Worm (Caenorhabditis elegans) whole organism, L1 larva: ENCODE results near the gene lips-15.

Experiments
- C04F5.9 ChIP-seq: sonication (generic microtip); optimal IDR thresholded peaks from 2 replicates; lab custom pipeline; 2016; ENCODE audit warnings: missing genetic modification characterization, missing compliant biosample characterization
- aha-1 ChIP-seq: fragments of 150-350 bp; optimal IDR thresholded peaks from 2 replicates; lab custom pipeline; 2014; ENCODE audit warnings: missing biosample characterization, missing genetic modification characterization
- ceh-63 ChIP-seq: fragments of 200-800 bp; sonication (Bioruptor generic); optimal IDR thresholded peaks from 2 replicates; lab custom pipeline; 2018; ENCODE audit warnings: mild to moderate bottlenecking, missing genetic modification characterization, missing compliant biosample characterization
- ceh-8 ChIP-seq: fragments of 200-800 bp; sonication (Bioruptor generic); optimal IDR thresholded peaks from 2 replicates; lab custom pipeline; 2018; ENCODE audit warnings: mild to moderate bottlenecking, missing genetic modification characterization, moderate library complexity, missing compliant biosample characterization
- ceh-90 ChIP-seq: sonication (generic microtip); optimal IDR thresholded peaks from 2 replicates; lab custom pipeline; 2016; ENCODE audit warnings: missing genetic modification characterization, missing compliant biosample characterization
- ces-1 ChIP-seq: fragments of 150-350 bp; optimal IDR thresholded peaks from 2 replicates; lab custom pipeline; 2014; ENCODE audit warnings: missing biosample characterization, missing genetic modification reagents, missing genetic modification characterization
- efl-1 ChIP-seq, 4 experiments: fragments of 150-350 bp; optimal IDR thresholded peaks in 3 of 4; peaks in 1 of 4; 1 replicate in 1 of 4; 2 replicates in 3 of 4; lab custom pipeline; 2014; ENCODE audit warnings: missing biosample characterization in 2 of 4, missing genetic modification characterization in 2 of 4, missing genetic modification reagents in 2 of 4
- elt-3 ChIP-seq, 6 experiments: fragments of 150-350 bp in 1 of 6; sonication (generic microtip); optimal IDR thresholded peaks; 2 replicates each; lab custom pipeline; 2017 to 2018; ENCODE audit warnings: missing biosample characterization in 6 of 6, missing genetic modification characterization in 6 of 6, inconsistent platforms in 1 of 6
- fkh-10 ChIP-seq: sonication (generic microtip); optimal IDR thresholded peaks from 2 replicates; lab custom pipeline; 2017; ENCODE audit warnings: missing biosample characterization, missing genetic modification reagents, missing genetic modification characterization
- fkh-8 ChIP-seq: sonication (generic microtip); optimal IDR thresholded peaks from 2 replicates; lab custom pipeline; 2016; ENCODE audit warnings: mild to moderate bottlenecking, missing genetic modification characterization, missing compliant biosample characterization
- grh-1 ChIP-seq: fragments of 200-800 bp; sonication (Bioruptor generic); IDR thresholded peaks from 2 replicates; pipeline ENCODE4 v1.3.6; 2022; ENCODE audit warnings: missing genetic modification reagents, missing genetic modification characterization, missing compliant biosample characterization
- hlh-17 ChIP-seq: fragments of 200-800 bp; sonication (Bioruptor generic); optimal IDR thresholded peaks from 2 replicates; lab custom pipeline; 2018; ENCODE audit warnings: missing genetic modification characterization, mild to moderate bottlenecking, missing compliant biosample characterization, moderate library complexity, borderline replicate concordance
- hpl-2 ChIP-seq: fragments of 150-350 bp; optimal IDR thresholded peaks from 2 replicates; lab custom pipeline; 2014; ENCODE audit warnings: missing biosample characterization, missing genetic modification reagents, missing genetic modification characterization
- irx-1 ChIP-seq: sonication (generic microtip); optimal IDR thresholded peaks from 2 replicates; lab custom pipeline; 2016; ENCODE audit warnings: missing genetic modification characterization, missing compliant biosample characterization
- jun-1 ChIP-seq: fragments of 150-350 bp; optimal IDR thresholded peaks from 2 replicates; lab custom pipeline; 2014; ENCODE audit warnings: missing biosample characterization, missing genetic modification reagents, missing genetic modification characterization
- lin-13 ChIP-seq: fragments of 150-350 bp; optimal IDR thresholded peaks from 2 replicates; lab custom pipeline; 2014; ENCODE audit warnings: missing biosample characterization, missing genetic modification reagents, missing genetic modification characterization
- lin-14 ChIP-seq: fragments of 200-800 bp; sonication (Bioruptor generic); optimal IDR thresholded peaks from 2 replicates; lab custom pipeline; 2018; ENCODE audit warnings: mild to moderate bottlenecking, missing genetic modification characterization, moderate library complexity, missing compliant biosample characterization
- lin-35 ChIP-seq, 2 experiments: fragments of 150-350 bp; optimal IDR thresholded peaks; 2 replicates each; lab custom pipeline; 2014; ENCODE audit warnings: missing biosample characterization in 2 of 2, missing genetic modification characterization in 2 of 2, missing genetic modification reagents in 2 of 2
- lir-3 ChIP-seq: sonication (generic microtip); optimal IDR thresholded peaks from 2 replicates; lab custom pipeline; 2016; ENCODE audit warnings: mild to moderate bottlenecking, missing genetic modification characterization, moderate library complexity, missing compliant biosample characterization; ENCODE audit not compliant: poor library complexity
- mep-1 ChIP-seq: fragments of 150-350 bp; optimal IDR thresholded peaks from 2 replicates; lab custom pipeline; 2014; ENCODE audit warnings: missing biosample characterization, missing genetic modification characterization
- nhr-12 ChIP-seq: sonication (generic microtip); optimal IDR thresholded peaks from 2 replicates; lab custom pipeline; 2017; ENCODE audit warnings: missing biosample characterization, missing genetic modification characterization
- nhr-19 ChIP-seq: fragments of 200-800 bp; sonication (Bioruptor generic); conservative IDR thresholded peaks from 2 replicates; pipeline ENCODE4 v1.3.6; 2022; ENCODE audit warnings: missing genetic modification characterization, missing compliant biosample characterization
- nhr-237 ChIP-seq: fragments of 150-350 bp; optimal IDR thresholded peaks from 2 replicates; lab custom pipeline; 2014; ENCODE audit warnings: missing biosample characterization, missing genetic modification characterization
- nhr-28 ChIP-seq: fragments of 150-350 bp; optimal IDR thresholded peaks from 2 replicates; lab custom pipeline; 2014; ENCODE audit warnings: missing biosample characterization, missing genetic modification characterization
- nhr-71 ChIP-seq: sonication (generic microtip); optimal IDR thresholded peaks from 2 replicates; lab custom pipeline; 2016; ENCODE audit warnings: mild to moderate bottlenecking, missing genetic modification characterization, moderate library complexity, missing compliant biosample characterization
- nhr-77 ChIP-seq: fragments of 150-350 bp; optimal IDR thresholded peaks from 2 replicates; lab custom pipeline; 2014; ENCODE audit warnings: missing biosample characterization, missing genetic modification characterization
- nhr-85 ChIP-seq: sonication (generic microtip); peaks from one replicate; lab custom pipeline; 2016; ENCODE audit warnings: missing genetic modification characterization, inconsistent platforms, missing compliant biosample characterization
- pax-3 ChIP-seq: fragments of 200-800 bp; sonication (Bioruptor generic); optimal IDR thresholded peaks from 2 replicates; lab custom pipeline; 2018; ENCODE audit warnings: mild to moderate bottlenecking, missing genetic modification characterization, moderate library complexity, missing compliant biosample characterization
- rnt-1 ChIP-seq: sonication (generic microtip); optimal IDR thresholded peaks from 2 replicates; lab custom pipeline; 2016; ENCODE audit warnings: mild to moderate bottlenecking, missing genetic modification characterization, moderate library complexity, missing compliant biosample characterization
- snpc-4 ChIP-seq: fragments of 150-350 bp; optimal IDR thresholded peaks from 2 replicates; lab custom pipeline; 2014; ENCODE audit warnings: missing biosample characterization, missing genetic modification characterization
- sox-4 ChIP-seq: sonication (generic microtip); optimal IDR thresholded peaks from 2 replicates; lab custom pipeline; 2016; ENCODE audit warnings: missing genetic modification characterization, missing compliant biosample characterization
- sup-37 ChIP-seq: fragments of 200-800 bp; sonication (Bioruptor generic); optimal IDR thresholded peaks from 2 replicates; lab custom pipeline; 2018; ENCODE audit warnings: mild to moderate bottlenecking, missing genetic modification characterization, missing compliant biosample characterization
- swsn-7 ChIP-seq: sonication (generic microtip); optimal IDR thresholded peaks from 2 replicates; lab custom pipeline; 2016; ENCODE audit warnings: missing genetic modification characterization, missing compliant biosample characterization
- unc-62 ChIP-seq: fragments of 150-350 bp; optimal IDR thresholded peaks from 2 replicates; lab custom pipeline; 2014; ENCODE audit warnings: missing biosample characterization, missing genetic modification reagents, missing genetic modification characterization
- vab-15 ChIP-seq: sonication (generic microtip); optimal IDR thresholded peaks from 2 replicates; lab custom pipeline; 2017; ENCODE audit warnings: missing genotype, mild to moderate bottlenecking, missing genetic modification characterization, missing compliant biosample characterization
- ztf-11 ChIP-seq, 2 experiments: sonication (generic microtip); optimal IDR thresholded peaks; 2 replicates each; lab custom pipeline; 2016 to 2017; ENCODE audit warnings: missing genetic modification characterization in 2 of 2, missing biosample characterization in 1 of 2, missing compliant biosample characterization in 1 of 2
- ztf-4 ChIP-seq: fragments of 150-350 bp; optimal IDR thresholded peaks from 2 replicates; lab custom pipeline; 2014; ENCODE audit warnings: missing biosample characterization, missing genetic modification characterization

Gene lips-15

ce11 chrII:12630888-12631287, 26.7 kb downstream of the lips-15 start, which contains the start of gene Y38E10A.34:
TSS of gene Y38E10A.34 (plus strand) at chrII:12631188.
- TF ChIP-seq pax-3 (no peak), nhr-19 (no peak), nhr-12 (tag; lab: Kevin White, UChicago) (no peak), efl-1 (optimal IDR thresholded peaks at IDR 0.05; lab: Kevin White, UChicago) (no peak), efl-1 (GFP tag; optimal IDR thresholded peaks at IDR 0.05 in 1 of 2; lab: Kevin White, UChicago) (peak in 1 of 2 experiments; percentile 18), nhr-85 (tag; lab: Kevin White, UChicago) (peak; percentile 53), fkh-10 (no peak), sox-4 (tag; lab: Kevin White, UChicago) (no peak), nhr-28 (tag; lab: Kevin White, UChicago) (no peak), ztf-11 (tag; optimal IDR thresholded peaks at IDR 0.05; lab: Kevin White, UChicago) (no peak), unc-62 (no peak), irx-1 (tag; lab: Kevin White, UChicago) (no peak), vab-15 (tag; lab: Kevin White, UChicago) (no peak), ces-1 (GFP tag; lab: Kevin White, UChicago) (no peak), lir-3 (tag; lab: Kevin White, UChicago) (no peak), nhr-71 (tag; lab: Kevin White, UChicago) (no peak), swsn-7 (tag; lab: Kevin White, UChicago) (no peak), lin-13 (no peak)
- TF ChIP-seq, all 84 proteins: peak for 2

DNA sequence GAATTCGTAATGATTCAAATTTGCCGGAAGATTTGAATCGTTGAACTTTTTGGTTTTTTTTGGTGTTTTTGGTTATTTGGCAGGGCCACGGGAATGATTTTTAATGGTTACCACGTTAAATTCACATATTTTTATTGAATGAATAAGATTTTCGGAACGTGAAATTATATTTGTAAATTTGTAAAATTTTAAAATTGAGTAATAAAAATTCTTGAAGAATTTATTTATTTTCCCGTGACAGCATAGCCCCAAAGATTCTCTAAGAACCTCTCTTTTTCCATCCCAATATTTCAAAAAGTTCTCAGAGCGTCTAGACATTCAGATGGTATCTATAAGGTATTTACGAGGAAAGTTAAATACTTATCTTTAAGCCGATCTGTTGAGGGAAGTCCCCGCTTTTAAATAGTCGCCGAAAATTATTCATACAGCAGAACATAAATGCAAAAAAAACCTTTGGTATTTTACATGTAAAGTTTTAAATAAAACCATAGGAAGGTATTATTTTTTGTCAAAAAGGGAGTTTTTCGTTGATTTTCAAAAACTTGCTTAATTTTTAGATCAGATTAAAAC, 30.6 kb downstream of the lips-15 start, which contains the start of gene Y38E10A.17:
TSS of gene Y38E10A.17 (minus strand) at position 51 of the 570 bp plus-strand sequence.
- TF ChIP-seq elt-3 (tag; optimal IDR thresholded peaks at IDR 0.05; lab: Kevin White, UChicago) = no peak
- TF ChIP-seq nhr-85 (tag; lab: Kevin White, UChicago) = peak; percentile 67

- TF ChIP-seq lin-35 (GFP tag; optimal IDR thresholded peaks at IDR 0.05; lab: Kevin White, UChicago) = no peak
- TF ChIP-seq ztf-4 = no peak
- no peak for TF ChIP-seq ceh-63
- TF ChIP-seq grh-1 = no peak
- no peak for TF ChIP-seq aha-1 (tag; lab: Kevin White, UChicago)
- no peak for TF ChIP-seq hlh-17 (GFP tag; lab: Kevin White, UChicago)
- TF ChIP-seq nhr-77 = no peak
- TF ChIP-seq rnt-1 = no peak
- TF ChIP-seq nhr-71 (tag; lab: Kevin White, UChicago) = no peak
- no peak for TF ChIP-seq C04F5.9 (tag; lab: Kevin White, UChicago)
- no peak for TF ChIP-seq ceh-8 (GFP tag; lab: Kevin White, UChicago)
- TF ChIP-seq efl-1 (optimal IDR thresholded peaks at IDR 0.05; lab: Kevin White, UChicago) = no peak
- no peak for TF ChIP-seq efl-1 (GFP tag; optimal IDR thresholded peaks at IDR 0.05 in 1 of 2; lab: Kevin White, UChicago)
- no peak for TF ChIP-seq sup-37 (GFP tag; lab: Kevin White, UChicago)
These were observed 32.4 kb downstream of the lips-15 start, which contains the start of gene nhr-234 for ce11 chrII:12636602-12637001. TSS of gene nhr-234 (plus strand) at chrII:12636678.

DNA sequence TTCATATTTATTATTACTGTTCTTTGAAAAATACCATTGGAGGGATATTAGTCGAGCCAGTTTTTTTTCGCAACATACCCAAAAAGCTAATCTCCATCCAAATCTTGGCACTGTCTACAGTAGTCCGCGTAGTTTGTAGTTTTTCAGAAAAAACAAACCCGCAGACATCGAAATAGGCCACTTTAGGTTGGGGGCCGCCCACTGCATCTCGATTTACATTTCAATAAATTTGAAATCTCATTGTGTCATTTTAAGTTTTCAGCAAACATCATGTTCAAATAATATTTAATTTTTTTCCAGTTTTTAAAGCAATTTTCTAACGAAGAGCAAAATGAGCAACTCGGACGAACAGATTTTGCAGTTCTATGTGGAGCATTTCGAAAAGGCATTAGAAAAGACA, 36.2 kb downstream of the lips-15 start, which contains the start of gene nhr-235:
TSS of gene nhr-235 (plus strand) at position 301 of the 400 bp plus-strand sequence.
- TF ChIP-seq rnt-1 = no peak
- TF ChIP-seq hpl-2 (GFP tag; lab: Kevin White, UChicago) = no peak
- TF ChIP-seq mep-1 (tag; lab: Kevin White, UChicago) = no peak
- no peak for TF ChIP-seq nhr-237 (tag; lab: Kevin White, UChicago)
- TF ChIP-seq lin-35 (GFP tag; optimal IDR thresholded peaks at IDR 0.05; lab: Kevin White, UChicago) = no peak
- TF ChIP-seq jun-1 (tag; lab: Kevin White, UChicago) = no peak
- TF ChIP-seq nhr-85 (tag; lab: Kevin White, UChicago) = no peak
- no peak for TF ChIP-seq ceh-90 (tag; lab: Kevin White, UChicago)
- TF ChIP-seq irx-1 (tag; lab: Kevin White, UChicago) = no peak
- TF ChIP-seq snpc-4 (tag; lab: Kevin White, UChicago) = no peak
- TF ChIP-seq ztf-11 (tag; optimal IDR thresholded peaks at IDR 0.05; lab: Kevin White, UChicago) = no peak
- TF ChIP-seq lin-14 (GFP tag; lab: Kevin White, UChicago) = no peak
- no peak for TF ChIP-seq fkh-8
- TF ChIP-seq aha-1 (tag; lab: Kevin White, UChicago) = no peak
- no peak for TF ChIP-seq nhr-19
